Comparison of ENCODE assay signal across 3 fruit fly cellular contexts in genomic region chr2L:1077469-1077993, dm6.
A peak's percentile ranks its signal among the peaks of the same experiment; 100 is the strongest.
TF ChIP-seq lines count a peak whose summit lies in the region.

Gene S (minus strand): TSS chr2L:1077815.
Gene ast (plus strand): TSS chr2L:1077948.

TF ChIP-seq in whole organism, embryonic, 481 proteins besides CTCF, POLR2A, EP300 and RAD21 (continued from another document and continues in another):
- peak; percentile 93 for TF ChIP-seq dm (GFP tag; optimal IDR thresholded peaks at IDR 0.05; lab: Kevin White, UChicago)
- TF ChIP-seq Ravus (GFP tag; IDR thresholded peaks at IDR 0.05; lab: Robert Waterston, UW) = no peak
- TF ChIP-seq CG18619 (GFP tag; optimal IDR thresholded peaks at IDR 0.05; lab: Kevin White, UChicago) = peak; percentile 2
- TF ChIP-seq caup (GFP tag; optimal IDR thresholded peaks at IDR 0.05; lab: Kevin White, UChicago; ENCODE audit: severe bottlenecking) = peak; percentile 3
- TF ChIP-seq mirr (GFP tag; optimal IDR thresholded peaks at IDR 0.05; lab: Kevin White, UChicago) = peak; percentile 11
- TF ChIP-seq shn (GFP tag; optimal IDR thresholded peaks at IDR 0.05; lab: Kevin White, UChicago) = peak; percentile 6
- peak; percentile 95 for TF ChIP-seq zen2 (GFP tag; IDR thresholded peaks at IDR 0.05; lab: Robert Waterston, UW; ENCODE audit: partially characterized antibody)
- peak; percentile 30; the same call in 1 of the 2 replicates for TF ChIP-seq CG11247 (GFP tag; IDR thresholded peaks at IDR 0.05; lab: Robert Waterston, UW)
- TF ChIP-seq Bgb (GFP tag; IDR thresholded peaks at IDR 0.05; lab: Robert Waterston, UW; ENCODE audit: partially characterized antibody) = peak; percentile 99
- TF ChIP-seq CG8924 (tag; optimal IDR thresholded peaks at IDR 0.05; lab: Kevin White, UChicago) = peak; percentile 49
- peak; percentile 99 for TF ChIP-seq BEAF-32 (GFP tag; optimal IDR thresholded peaks at IDR 0.05; lab: Kevin White, UChicago)
- TF ChIP-seq CG9817 (tag; optimal IDR thresholded peaks at IDR 0.05; lab: Kevin White, UChicago) = peak; percentile 18
- TF ChIP-seq CG17328 (GFP tag; IDR thresholded peaks at IDR 0.05; lab: Robert Waterston, UW) = 0 out of 2 replicates have a peak, but pooled peaks have one; percentile 20
- no peak for TF ChIP-seq CG14050 (GFP tag; IDR thresholded peaks at IDR 0.05; lab: Robert Waterston, UW)
- TF ChIP-seq Ptx1 (GFP tag; IDR thresholded peaks at IDR 0.05; lab: Robert Waterston, UW) = 0 out of 2 replicates have a peak, but pooled peaks have one; percentile 17
- TF ChIP-seq row (GFP tag; IDR thresholded peaks at IDR 0.05; lab: Robert Waterston, UW) = peak; percentile 68
- TF ChIP-seq fd3F (GFP tag; optimal IDR thresholded peaks at IDR 0.05; lab: Kevin White, UChicago) = no peak
- TF ChIP-seq Rx (GFP tag; IDR thresholded peaks at IDR 0.05; lab: Robert Waterston, UW) = no peak
- TF ChIP-seq pum (GFP tag; optimal IDR thresholded peaks at IDR 0.05; lab: Kevin White, UChicago) = peak; percentile 0
- TF ChIP-seq twi (tag; optimal IDR thresholded peaks at IDR 0.05; lab: Kevin White, UChicago) = peak; percentile 22
- TF ChIP-seq CG5245 (GFP tag; optimal IDR thresholded peaks at IDR 0.05; lab: Kevin White, UChicago) = no peak
- TF ChIP-seq tll (GFP tag; optimal IDR thresholded peaks at IDR 0.05; lab: Kevin White, UChicago) = no peak
- TF ChIP-seq E2f2 (GFP tag; IDR thresholded peaks at IDR 0.05; lab: Robert Waterston, UW) = peak; percentile 73
- TF ChIP-seq CG6791 (GFP tag; IDR thresholded peaks at IDR 0.05; lab: Robert Waterston, UW; ENCODE audit: partially characterized antibody) = peak; percentile 98
- TF ChIP-seq CG4617 (GFP tag; optimal IDR thresholded peaks at IDR 0.05; lab: Kevin White, UChicago; ENCODE audit: borderline replicate concordance) = peak; percentile 71
- peak; percentile 38 for TF ChIP-seq CG8089 (GFP tag; optimal IDR thresholded peaks at IDR 0.05; lab: Kevin White, UChicago)
- peak; percentile 40 for TF ChIP-seq sug (tag; optimal IDR thresholded peaks at IDR 0.05; lab: Kevin White, UChicago)
- TF ChIP-seq emc (GFP tag; optimal IDR thresholded peaks at IDR 0.05; lab: Kevin White, UChicago) = no peak
- TF ChIP-seq zf30C (GFP tag; optimal IDR thresholded peaks at IDR 0.05; lab: Kevin White, UChicago) = no peak
- TF ChIP-seq nerfin-1 (tag; optimal IDR thresholded peaks at IDR 0.05; lab: Kevin White, UChicago) = peak; percentile 36
- peak; percentile 58 for TF ChIP-seq CG2116 (GFP tag; optimal IDR thresholded peaks at IDR 0.05; lab: Kevin White, UChicago)
- TF ChIP-seq Stat92E (GFP tag; optimal IDR thresholded peaks at IDR 0.05; lab: Kevin White, UChicago) = peak in 1 of 3 experiments; percentile 79
- no peak for TF ChIP-seq jigr1 (GFP tag; IDR thresholded peaks at IDR 0.05; lab: Robert Waterston, UW)
- TF ChIP-seq ERR (GFP tag; optimal IDR thresholded peaks at IDR 0.05; lab: Kevin White, UChicago) = peak; percentile 51
- TF ChIP-seq CG2129 (GFP tag; IDR thresholded peaks at IDR 0.05; lab: Robert Waterston, UW; ENCODE audit: partially characterized antibody) = peak; percentile 90
- peak; percentile 77 for TF ChIP-seq Hmr (GFP tag; optimal IDR thresholded peaks at IDR 0.05; lab: Kevin White, UChicago)
- TF ChIP-seq gfzf (GFP tag; optimal IDR thresholded peaks at IDR 0.05; lab: Kevin White, UChicago) = peak; percentile 99
- TF ChIP-seq CG7357 (GFP tag; IDR thresholded peaks at IDR 0.05; lab: Robert Waterston, UW) = no peak
- TF ChIP-seq NFAT (GFP tag; IDR thresholded peaks at IDR 0.05; lab: Robert Waterston, UW) = peak; percentile 47; the same call in 1 of the 2 replicates
- TF ChIP-seq CG2202 (tag; optimal IDR thresholded peaks at IDR 0.05; lab: Kevin White, UChicago) = peak; percentile 1
- TF ChIP-seq Gug (GFP tag; IDR thresholded peaks at IDR 0.05; lab: Robert Waterston, UW) = 0 out of 4 replicates have a peak, but pooled peaks have one; percentile 26
- TF ChIP-seq gsb-n (tag; optimal IDR thresholded peaks at IDR 0.05; lab: Kevin White, UChicago) = no peak

TF ChIP-seq in whole organism, prepupa, 60 proteins besides CTCF, POLR2A, EP300 and RAD21 (continued from another document):
- TF ChIP-seq net (GFP tag; optimal IDR thresholded peaks at IDR 0.05; lab: Kevin White, UChicago) (peak; percentile 22), fd85E (GFP tag; optimal IDR thresholded peaks at IDR 0.05; lab: Kevin White, UChicago) (peak; percentile 10), Gug (GFP tag; IDR thresholded peaks at IDR 0.05; lab: Robert Waterston, UW) (no peak), CG6854 (GFP tag; optimal IDR thresholded peaks at IDR 0.05; lab: Kevin White, UChicago) (peak; percentile 49), CG8632 (GFP tag; optimal IDR thresholded peaks at IDR 0.05; lab: Kevin White, UChicago) (no peak), Hr38 (GFP tag; optimal IDR thresholded peaks at IDR 0.05; lab: Kevin White, UChicago) (no peak), fkh (GFP tag; optimal IDR thresholded peaks at IDR 0.05; lab: Kevin White, UChicago) (no peak), CG6808 (GFP tag; optimal IDR thresholded peaks at IDR 0.05; lab: Kevin White, UChicago) (peak; percentile 29), topi (GFP tag; optimal IDR thresholded peaks at IDR 0.05; lab: Kevin White, UChicago) (peak; percentile 20), OdsH (GFP tag; optimal IDR thresholded peaks at IDR 0.05; lab: Kevin White, UChicago) (no peak), CG8319 (GFP tag; optimal IDR thresholded peaks at IDR 0.05; lab: Kevin White, UChicago) (no peak), dsx (GFP tag; optimal IDR thresholded peaks at IDR 0.05; lab: Kevin White, UChicago; ENCODE audit: poor library complexity, severe bottlenecking) (peak; percentile 24), dac (GFP tag; optimal IDR thresholded peaks at IDR 0.05; lab: Kevin White, UChicago) (no peak), CG11294 (GFP tag; IDR thresholded peaks at IDR 0.05; lab: Robert Waterston, UW) (no peak), lz (GFP tag; optimal IDR thresholded peaks at IDR 0.05; lab: Kevin White, UChicago) (peak; percentile 25), acj6 (GFP tag; optimal IDR thresholded peaks at IDR 0.05; lab: Kevin White, UChicago) (no peak), CG10631 (GFP tag; optimal IDR thresholded peaks at IDR 0.05; lab: Kevin White, UChicago) (no peak), Blimp-1 (GFP tag; optimal IDR thresholded peaks at IDR 0.05; lab: Kevin White, UChicago) (no peak), CG15336 (GFP tag; IDR thresholded peaks at IDR 0.05; lab: Robert Waterston, UW) (peak; percentile 34; the same call in 1 of the 2 replicates), salr (GFP tag; optimal IDR thresholded peaks at IDR 0.05; lab: Kevin White, UChicago) (no peak), CG16779 (tag; optimal IDR thresholded peaks at IDR 0.05; lab: Kevin White, UChicago) (peak; percentile 8), Hr4 (GFP tag; optimal IDR thresholded peaks at IDR 0.05; lab: Kevin White, UChicago) (no peak), Lpt (GFP tag; optimal IDR thresholded peaks at IDR 0.05; lab: Kevin White, UChicago) (no peak), Met (GFP tag; optimal IDR thresholded peaks at IDR 0.05; lab: Kevin White, UChicago) (no peak), CG10669 (GFP tag; optimal IDR thresholded peaks at IDR 0.05; lab: Kevin White, UChicago) (no peak), CG7368 (GFP tag; optimal IDR thresholded peaks at IDR 0.05; lab: Kevin White, UChicago) (no peak), achi (GFP tag; optimal IDR thresholded peaks at IDR 0.05; lab: Kevin White, UChicago) (no peak), Ets96B (tag; optimal IDR thresholded peaks at IDR 0.05; lab: Kevin White, UChicago) (no peak), Smox (GFP tag; optimal IDR thresholded peaks at IDR 0.05; lab: Kevin White, UChicago) (no peak), Eip93F (GFP tag; optimal IDR thresholded peaks at IDR 0.05; lab: Kevin White, UChicago) (no peak), CG3919 (GFP tag; optimal IDR thresholded peaks at IDR 0.05; lab: Kevin White, UChicago) (peak; percentile 29), CG9139 (GFP tag; optimal IDR thresholded peaks at IDR 0.05; lab: Kevin White, UChicago) (no peak), CG34406 (GFP tag; optimal IDR thresholded peaks at IDR 0.05; lab: Kevin White, UChicago) (no peak), spab (GFP tag; optimal IDR thresholded peaks at IDR 0.05; lab: Kevin White, UChicago) (no peak), CG3032 (tag; optimal IDR thresholded peaks at IDR 0.05; lab: Kevin White, UChicago) (peak; percentile 3), Sox15 (GFP tag; optimal IDR thresholded peaks at IDR 0.05; lab: Kevin White, UChicago) (no peak), CG6792 (GFP tag; optimal IDR thresholded peaks at IDR 0.05; lab: Kevin White, UChicago) (no peak), eg (GFP tag; IDR thresholded peaks at IDR 0.05; lab: Robert Waterston, UW) (no peak), ss (GFP tag; optimal IDR thresholded peaks at IDR 0.05; lab: Kevin White, UChicago) (peak; percentile 2 to 45)

TF ChIP-seq in whole organism, wandering third instar larva, 38 proteins besides CTCF, POLR2A, EP300 and RAD21 (continued from another document):
- TF ChIP-seq Dfd (GFP tag; optimal IDR thresholded peaks at IDR 0.05; lab: Kevin White, UChicago) (no peak), Hr83 (GFP tag; optimal IDR thresholded peaks at IDR 0.05; lab: Kevin White, UChicago; ENCODE audit: poor library complexity, severe bottlenecking) (peak; percentile 68), rgr (GFP tag; optimal IDR thresholded peaks at IDR 0.05; lab: Kevin White, UChicago) (peak; percentile 43), dsf (GFP tag; optimal IDR thresholded peaks at IDR 0.05; lab: Kevin White, UChicago; ENCODE audit: borderline replicate concordance) (no peak), Mio (GFP tag; optimal IDR thresholded peaks at IDR 0.05; lab: Kevin White, UChicago) (no peak), jim (GFP tag; optimal IDR thresholded peaks at IDR 0.05; lab: Kevin White, UChicago) (no peak), dmrt93B (GFP tag; optimal IDR thresholded peaks at IDR 0.05; lab: Kevin White, UChicago) (no peak), Sp1 (GFP tag; optimal IDR thresholded peaks at IDR 0.05; lab: Kevin White, UChicago) (peak; percentile 61), Vsx2 (GFP tag; optimal IDR thresholded peaks at IDR 0.05; lab: Kevin White, UChicago; ENCODE audit: partially characterized antibody) (no peak), pan (optimal IDR thresholded peaks at IDR 0.05; lab: Kevin White, UChicago) (no peak), fru (GFP tag; optimal IDR thresholded peaks at IDR 0.05; lab: Kevin White, UChicago) (peak; percentile 6), N (GFP tag; optimal IDR thresholded peaks at IDR 0.05; lab: Kevin White, UChicago) (no peak), tai (GFP tag; optimal IDR thresholded peaks at IDR 0.05; lab: Kevin White, UChicago) (no peak)
